Worm (Caenorhabditis elegans) whole organism, L4/young adult: ENCODE results near the gene R05H5.4.

ENCODE experiments used
- W03F9.2 ChIP-seq: fragments of 150-350 bp; optimal IDR thresholded peaks from 2 replicates; lab custom pipeline; 2014; ENCODE audit warnings: missing biosample characterization, missing genetic modification characterization
- him-1 ChIP-seq: sonication (generic microtip); optimal IDR thresholded peaks from 2 replicates; lab custom pipeline; 2016; ENCODE audit warnings: missing genotype, missing genetic modification reagents, missing genetic modification characterization, missing compliant biosample characterization

DNA sequence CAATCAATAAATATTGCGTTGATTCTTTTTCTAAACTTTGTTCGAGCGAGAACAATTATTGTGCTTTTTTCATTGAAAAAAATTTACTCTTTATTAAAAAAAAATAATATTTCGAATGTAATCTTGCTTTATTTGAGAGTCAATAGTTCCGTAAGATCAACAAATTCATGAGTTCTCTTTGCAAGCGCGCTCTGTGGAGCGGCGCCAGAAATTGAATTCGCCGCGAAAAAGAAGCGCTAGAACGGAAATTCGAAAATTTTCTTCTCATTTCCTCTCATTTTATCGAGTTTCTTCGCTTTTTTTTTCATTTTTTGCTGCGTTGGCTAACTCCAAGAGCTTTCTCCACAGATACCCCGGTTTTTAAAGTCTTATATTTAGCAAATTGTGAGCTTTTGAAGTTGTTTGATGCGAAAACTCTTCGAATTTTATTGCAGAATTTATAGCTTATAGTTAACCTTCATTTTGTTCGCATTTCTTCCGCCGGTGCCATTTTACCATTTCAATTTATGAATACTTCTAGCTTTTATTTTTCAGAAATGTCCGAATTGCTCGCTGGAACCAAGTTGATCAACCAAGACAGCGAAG, 2.6 kb downstream of the R05H5.4 start, which contains the start of gene R05H5.3:
- TF ChIP-seq W03F9.2 (tag; lab: Kevin White, UChicago): peak; percentile 49
- peak; percentile 16 for TF ChIP-seq him-1
